Fruit fly (Drosophila melanogaster) whole organism, pupa: ENCODE results near the gene ppk16.

Experiments used
- CG15710 ChIP-seq: fragments of 200-800 bp; sonication (Bioruptor generic); optimal IDR thresholded peaks from 2 replicates; lab custom pipeline; 2018; ENCODE audit warnings: missing biosample characterization, mild to moderate bottlenecking, missing genetic modification characterization, moderate library complexity
- CG32121 ChIP-seq: fragments of 200-800 bp; sonication (Bioruptor generic); IDR thresholded peaks from 2 replicates; pipeline ENCODE4 v1.3.6; 2022; ENCODE audit warnings: missing biosample characterization, missing genetic modification characterization
- CG4496 ChIP-seq: fragments of 200-800 bp; sonication (Bioruptor generic); IDR thresholded peaks from 3 replicates; pipeline ENCODE4 v1.3.6; 2022; ENCODE audit warnings: missing biosample characterization, missing genetic modification characterization
- D1 ChIP-seq: fragments of 200-800 bp; sonication (Bioruptor generic); optimal IDR thresholded peaks from 2 replicates; lab custom pipeline; 2018; ENCODE audit warnings: missing biosample characterization, mild to moderate bottlenecking, missing genetic modification characterization, moderate library complexity
- Pif1B ChIP-seq: fragments of 200-800 bp; sonication (Bioruptor generic); optimal IDR thresholded peaks from 3 replicates; lab custom pipeline; 2016; ENCODE audit warnings: missing biosample characterization, missing genetic modification characterization

dm6 chr2L:9734134-9734533 is 40.7 kb downstream of the ppk16 start:
- TF ChIP-seq CG32121 (GFP tag; lab: Robert Waterston, UW) (no peak), Pif1B (no peak), D1 (tag; lab: Kevin White, UChicago) (no peak), CG4496 (GFP tag; lab: Robert Waterston, UW) (0 out of 3 replicates have a peak, but pooled peaks have one; percentile 13), CG15710 (tag; lab: Kevin White, UChicago) (no peak)
